Fruit fly (Drosophila melanogaster) Kc167 (cell line): Measurements from ENCODE around the gene CG6765.

Source experiments
- Myc ChIP-seq: fragments of >200 bp; optimal IDR thresholded peaks from 2 replicates; lab custom pipeline; 2017; ENCODE audit warnings: missing external identifiers
- psq ChIP-seq: fragments of >200 bp; optimal IDR thresholded peaks from 2 replicates; lab custom pipeline; 2017; ENCODE audit warnings: missing external identifiers

- no peak for TF ChIP-seq psq (lab: Kevin White, UChicago)
- TF ChIP-seq Myc (lab: Kevin White, UChicago), result no peak
Observed at dm6 chr3L:8543866-8544265, 31.3 kb downstream of the CG6765 start.
